Fruit fly (Drosophila melanogaster) whole organism, prepupa: ENCODE data around the gene ect.

Experiments
- CG10631 ChIP-seq: fragments of 200-800 bp; sonication (Bioruptor generic); optimal IDR thresholded peaks from 2 replicates; lab custom pipeline; 2016; ENCODE audit warnings: missing biosample characterization, missing genetic modification characterization
- CG11294 ChIP-seq: fragments of 200-800 bp; sonication (Bioruptor generic); IDR thresholded peaks from 2 replicates; pipeline ENCODE4 v1.3.6; 2022; ENCODE audit warnings: missing biosample characterization, missing genetic modification characterization
- CG11762 ChIP-seq: fragments of 200-800 bp; sonication (Bioruptor generic); optimal IDR thresholded peaks from 3 replicates; lab custom pipeline; 2016; ENCODE audit warnings: missing biosample characterization, missing genetic modification characterization; ENCODE audit not compliant: insufficient read depth
- CG15336 ChIP-seq: fragments of 200-800 bp; sonication (Bioruptor generic); IDR thresholded peaks from 2 replicates; pipeline ENCODE4 v1.3.6; 2022; ENCODE audit warnings: missing biosample characterization, missing genetic modification characterization
- CG1621 ChIP-seq: fragments of 200-800 bp; sonication (Bioruptor generic); optimal IDR thresholded peaks from 3 replicates; lab custom pipeline; 2018; ENCODE audit warnings: missing biosample characterization, mild to moderate bottlenecking, missing genetic modification characterization
- CG3032 ChIP-seq: fragments of 200-800 bp; optimal IDR thresholded peaks from 2 replicates; lab custom pipeline; 2019; ENCODE audit warnings: missing biosample characterization, mild to moderate bottlenecking, missing genetic modification characterization, moderate library complexity
- CG31627 ChIP-seq: fragments of 200-800 bp; sonication (Bioruptor generic); optimal IDR thresholded peaks from 3 replicates; lab custom pipeline; 2016; ENCODE audit warnings: missing biosample characterization, missing genetic modification characterization
- CG32006 ChIP-seq: fragments of 200-800 bp; sonication (Bioruptor generic); optimal IDR thresholded peaks from 3 replicates; lab custom pipeline; 2017; ENCODE audit warnings: missing biosample characterization, mild to moderate bottlenecking, missing genetic modification characterization
- CG34406 ChIP-seq: fragments of 200-800 bp; sonication (Bioruptor generic); optimal IDR thresholded peaks from 3 replicates; lab custom pipeline; 2016; ENCODE audit warnings: missing biosample characterization, missing genetic modification characterization
- CG3919 ChIP-seq: fragments of 200-800 bp; sonication (Bioruptor generic); optimal IDR thresholded peaks from 3 replicates; lab custom pipeline; 2016; ENCODE audit warnings: missing biosample characterization, missing genetic modification characterization
- CG4318 ChIP-seq: fragments of 200-800 bp; sonication (Bioruptor generic); optimal IDR thresholded peaks from 3 replicates; lab custom pipeline; 2017; ENCODE audit warnings: missing biosample characterization, mild to moderate bottlenecking, missing genetic modification characterization
- CG6163 ChIP-seq: fragments of 200-800 bp; sonication (Bioruptor generic); IDR thresholded peaks from 3 replicates; pipeline ENCODE4 v1.3.6; 2022; ENCODE audit warnings: missing biosample characterization, missing genetic modification characterization
- CG6792 ChIP-seq: fragments of 200-800 bp; sonication (Bioruptor generic); optimal IDR thresholded peaks from 3 replicates; lab custom pipeline; 2016; ENCODE audit warnings: missing biosample characterization, missing genetic modification characterization
- CG6854 ChIP-seq: fragments of 200-800 bp; sonication (Bioruptor generic); optimal IDR thresholded peaks from 2 replicates; lab custom pipeline; 2017; ENCODE audit warnings: missing biosample characterization, mild to moderate bottlenecking, missing genetic modification characterization
- CG8119 ChIP-seq: fragments of 200-800 bp; sonication (Bioruptor generic); IDR thresholded peaks from 3 replicates; pipeline ENCODE4 v1.3.6; 2022; ENCODE audit warnings: missing biosample characterization, missing genetic modification characterization
- CG8319 ChIP-seq: fragments of 200-800 bp; sonication (Bioruptor generic); optimal IDR thresholded peaks from 3 replicates; lab custom pipeline; 2016; ENCODE audit warnings: missing biosample characterization, missing genetic modification characterization
- CG8632 ChIP-seq: fragments of 200-800 bp; sonication (Bioruptor generic); optimal IDR thresholded peaks from 3 replicates; lab custom pipeline; 2016; ENCODE audit warnings: missing biosample characterization, missing genetic modification characterization
- CG9139 ChIP-seq: fragments of 200-800 bp; sonication (Bioruptor generic); optimal IDR thresholded peaks from 3 replicates; lab custom pipeline; 2017; ENCODE audit warnings: missing biosample characterization, mild to moderate bottlenecking, missing genetic modification characterization
- Eip75B ChIP-seq: fragments of 200-800 bp; sonication (Bioruptor generic); optimal IDR thresholded peaks from 3 replicates; lab custom pipeline; 2016; ENCODE audit warnings: missing biosample characterization, missing genetic modification characterization
- Eip78C ChIP-seq: fragments of 200-800 bp; sonication (Bioruptor generic); peaks from one replicate; lab custom pipeline; 2016; ENCODE audit warnings: missing biosample characterization, missing genetic modification characterization
- Ets21C ChIP-seq: fragments of 200-800 bp; sonication (Bioruptor generic); optimal IDR thresholded peaks from 3 replicates; lab custom pipeline; 2016; ENCODE audit warnings: missing biosample characterization, missing genetic modification characterization
- Ets96B ChIP-seq: fragments of 200-800 bp; optimal IDR thresholded peaks from 2 replicates; lab custom pipeline; 2019; ENCODE audit warnings: missing biosample characterization, mild to moderate bottlenecking, missing genetic modification characterization, moderate library complexity
- Gug ChIP-seq: fragments of 200-800 bp; sonication (Bioruptor generic); IDR thresholded peaks from 2 replicates; pipeline ENCODE4 v1.3.6; 2022; ENCODE audit warnings: missing biosample characterization, missing genetic modification characterization
- Hr38 ChIP-seq: sonication (Bioruptor generic); optimal IDR thresholded peaks from 2 replicates; lab custom pipeline; 2016; ENCODE audit warnings: missing biosample characterization, missing genetic modification characterization
- Hr39 ChIP-seq: fragments of 200-800 bp; sonication (Bioruptor generic); optimal IDR thresholded peaks from 2 replicates; lab custom pipeline; 2016; ENCODE audit warnings: missing biosample characterization, missing genetic modification characterization
- Hr4 ChIP-seq: fragments of 200-800 bp; sonication (Bioruptor generic); optimal IDR thresholded peaks from 3 replicates; lab custom pipeline; 2016; ENCODE audit warnings: missing biosample characterization, missing genetic modification characterization
- Lpt ChIP-seq: fragments of 200-800 bp; sonication (Bioruptor generic); optimal IDR thresholded peaks from 3 replicates; lab custom pipeline; 2016; ENCODE audit warnings: missing biosample characterization, missing genetic modification characterization
- Met ChIP-seq: fragments of 200-800 bp; sonication (Bioruptor generic); optimal IDR thresholded peaks from 3 replicates; lab custom pipeline; 2016; ENCODE audit warnings: missing biosample characterization, missing genetic modification characterization
- OdsH ChIP-seq: fragments of 200-800 bp; sonication (Bioruptor generic); optimal IDR thresholded peaks from 3 replicates; lab custom pipeline; 2016; ENCODE audit warnings: missing biosample characterization, missing genetic modification characterization
- Smox ChIP-seq: fragments of 200-800 bp; sonication (Bioruptor generic); optimal IDR thresholded peaks from 3 replicates; lab custom pipeline; 2016; ENCODE audit warnings: missing biosample characterization, missing genetic modification characterization
- Sox102F ChIP-seq: fragments of 200-800 bp; sonication (Bioruptor generic); optimal IDR thresholded peaks from 2 replicates; lab custom pipeline; 2016; ENCODE audit warnings: missing biosample characterization, mild to moderate bottlenecking, missing genetic modification characterization
- achi ChIP-seq: fragments of 200-800 bp; sonication (Bioruptor generic); optimal IDR thresholded peaks from 3 replicates; lab custom pipeline; 2016; ENCODE audit warnings: missing biosample characterization, missing genetic modification characterization
- acj6 ChIP-seq: fragments of 200-800 bp; sonication (Bioruptor generic); optimal IDR thresholded peaks from 3 replicates; lab custom pipeline; 2016; ENCODE audit warnings: missing biosample characterization, missing genetic modification characterization
- cyc ChIP-seq: fragments of 200-800 bp; sonication (Bioruptor generic); optimal IDR thresholded peaks from 3 replicates; lab custom pipeline; 2016; ENCODE audit warnings: missing biosample characterization, missing genetic modification characterization
- dac ChIP-seq: fragments of 200-800 bp; sonication (Bioruptor generic); optimal IDR thresholded peaks from 2 replicates; lab custom pipeline; 2017; ENCODE audit warnings: missing biosample characterization, mild to moderate bottlenecking, missing genetic modification characterization
- dsx ChIP-seq: fragments of 200-800 bp; optimal IDR thresholded peaks from 3 replicates; lab custom pipeline; 2019; ENCODE audit warnings: missing biosample characterization, mild to moderate bottlenecking, missing genetic modification characterization, moderate library complexity; ENCODE audit not compliant: poor library complexity, severe bottlenecking
- eg ChIP-seq: fragments of 200-800 bp; sonication (Bioruptor generic); IDR thresholded peaks from 3 replicates; pipeline ENCODE4 v1.3.6; 2022; ENCODE audit warnings: missing biosample characterization, missing genetic modification characterization
- esn ChIP-seq: fragments of 200-800 bp; sonication (Bioruptor generic); optimal IDR thresholded peaks from 2 replicates; lab custom pipeline; 2016; ENCODE audit warnings: missing biosample characterization, mild to moderate bottlenecking, missing genetic modification characterization, moderate library complexity
- fd59A ChIP-seq: fragments of 200-800 bp; sonication (Bioruptor generic); optimal IDR thresholded peaks from 2 replicates; lab custom pipeline; 2017; ENCODE audit warnings: missing biosample characterization, mild to moderate bottlenecking, missing genetic modification characterization, missing genetic modification reagents
- pdm3 ChIP-seq: fragments of 200-800 bp; sonication (Bioruptor generic); optimal IDR thresholded peaks from 3 replicates; lab custom pipeline; 2016; ENCODE audit warnings: missing biosample characterization, missing genetic modification characterization
- spab ChIP-seq: fragments of 200-800 bp; sonication (Bioruptor generic); optimal IDR thresholded peaks from 2 replicates; lab custom pipeline; 2017; ENCODE audit warnings: missing biosample characterization, mild to moderate bottlenecking, missing genetic modification characterization, missing genetic modification reagents
- ss ChIP-seq, 2 experiments: fragments of 200-800 bp; sonication (Bioruptor generic); optimal IDR thresholded peaks; 2 replicates in 1 of 2; 3 replicates in 1 of 2; lab custom pipeline; 2017 to 2018; ENCODE audit warnings: mild to moderate bottlenecking in 2 of 2, missing biosample characterization in 2 of 2, missing genetic modification characterization in 2 of 2, moderate library complexity in 1 of 2
- svp ChIP-seq: fragments of 200-800 bp; sonication (Bioruptor generic); peaks from one replicate; lab custom pipeline; 2016; ENCODE audit warnings: missing biosample characterization, missing genetic modification characterization
- vri ChIP-seq: fragments of 200-800 bp; sonication (Bioruptor generic); optimal IDR thresholded peaks from 3 replicates; lab custom pipeline; 2016; ENCODE audit warnings: missing biosample characterization, mild to moderate bottlenecking, missing genetic modification characterization

The ect gene

dm6 chr3L:10201655-10202054 lies at the start of gene ect:
TSS of gene ect (minus strand) at chr3L:10201837.
- TF ChIP-seq CG11762: no peak
- peak; percentile 53; the same call in 2 of the 3 replicates for TF ChIP-seq CG8119
- peak; percentile 22 for TF ChIP-seq CG3919
- no peak for TF ChIP-seq CG32006 (GFP tag; lab: Kevin White, UChicago)
- TF ChIP-seq OdsH (GFP tag; lab: Kevin White, UChicago): no peak
- 0 out of 3 replicates have a peak, but pooled peaks have one; percentile 30 for TF ChIP-seq CG6163 (GFP tag; lab: Robert Waterston, UW)
- TF ChIP-seq eg (GFP tag; lab: Robert Waterston, UW): 0 out of 3 replicates have a peak, but pooled peaks have one; percentile 24
- no peak for TF ChIP-seq dac (GFP tag; lab: Kevin White, UChicago)
- peak; percentile 27; the same call in 1 of the 2 replicates for TF ChIP-seq CG15336 (GFP tag; lab: Robert Waterston, UW)

dm6 chr3L:10249836-10250235 lies 48.2 kb upstream of the ect start:
- TF ChIP-seq vri (GFP tag; lab: Kevin White, UChicago): no peak
- no peak for TF ChIP-seq CG10631
- no peak for TF ChIP-seq Hr38 (GFP tag; lab: Kevin White, UChicago)
- TF ChIP-seq fd59A (GFP tag; lab: Kevin White, UChicago): no peak
- TF ChIP-seq CG3032 (tag; lab: Kevin White, UChicago): no peak
- TF ChIP-seq Hr39 (GFP tag; lab: Kevin White, UChicago): no peak
- no peak for TF ChIP-seq CG9139
- TF ChIP-seq Lpt (GFP tag; lab: Kevin White, UChicago): no peak
- TF ChIP-seq CG6792 (GFP tag; lab: Kevin White, UChicago): no peak
- TF ChIP-seq spab (GFP tag; lab: Kevin White, UChicago): no peak
- TF ChIP-seq Met: no peak
- TF ChIP-seq svp (GFP tag; lab: Kevin White, UChicago): no peak
- no peak for TF ChIP-seq CG31627
- no peak for TF ChIP-seq CG8319 (GFP tag; lab: Kevin White, UChicago)
- TF ChIP-seq ss (GFP tag; optimal IDR thresholded peaks at IDR 0.05; lab: Kevin White, UChicago): no peak

dm6 chr3L:10247579-10247978 lies 45.9 kb upstream of the ect start:
- TF ChIP-seq CG6854 (GFP tag; lab: Kevin White, UChicago): no peak
- TF ChIP-seq eg (GFP tag; lab: Robert Waterston, UW): no peak
- peak; percentile 22 for TF ChIP-seq acj6 (GFP tag; lab: Kevin White, UChicago)
- peak; percentile 40 for TF ChIP-seq achi (GFP tag; lab: Kevin White, UChicago)
- no peak for TF ChIP-seq dsx (GFP tag; lab: Kevin White, UChicago)
- TF ChIP-seq CG8632: peak; percentile 22
- no peak for TF ChIP-seq CG9139
- TF ChIP-seq Eip75B: no peak
- peak; percentile 9 for TF ChIP-seq CG1621
- TF ChIP-seq CG34406 (GFP tag; lab: Kevin White, UChicago): no peak
- TF ChIP-seq Eip78C (GFP tag; lab: Kevin White, UChicago): peak; percentile 62
- TF ChIP-seq CG4318 (GFP tag; lab: Kevin White, UChicago): no peak
- peak; percentile 19 for TF ChIP-seq pdm3 (GFP tag; lab: Kevin White, UChicago)
- no peak for TF ChIP-seq Ets96B (tag; lab: Kevin White, UChicago)
- TF ChIP-seq Met: peak; percentile 16
- TF ChIP-seq Hr4 (GFP tag; lab: Kevin White, UChicago): no peak
- TF ChIP-seq Ets21C (GFP tag; lab: Kevin White, UChicago): no peak
- peak; percentile 18 for TF ChIP-seq CG32006 (GFP tag; lab: Kevin White, UChicago)
- no peak for TF ChIP-seq cyc (GFP tag; lab: Kevin White, UChicago)
- TF ChIP-seq Sox102F (GFP tag; lab: Kevin White, UChicago): peak; percentile 3
- 0 out of 2 replicates have a peak, but pooled peaks have one; percentile 15 for TF ChIP-seq CG15336 (GFP tag; lab: Robert Waterston, UW)
- no peak for TF ChIP-seq Gug (GFP tag; lab: Robert Waterston, UW)
- peak; percentile 31 for TF ChIP-seq esn (GFP tag; lab: Kevin White, UChicago)
- peak; percentile 34 for TF ChIP-seq OdsH (GFP tag; lab: Kevin White, UChicago)
- peak; percentile 35 for TF ChIP-seq CG10631
- no peak for TF ChIP-seq CG8319 (GFP tag; lab: Kevin White, UChicago)
- TF ChIP-seq CG6792 (GFP tag; lab: Kevin White, UChicago): peak; percentile 3
- peak; percentile 12 for TF ChIP-seq Smox (GFP tag; lab: Kevin White, UChicago)
- no peak for TF ChIP-seq CG11294 (GFP tag; lab: Robert Waterston, UW)
- 0 out of 3 replicates have a peak, but pooled peaks have one; percentile 15 for TF ChIP-seq CG8119
